Fruit fly (Drosophila melanogaster): Measurements from ENCODE around the gene CG46509.
"Not testable (repeated sequence)": the region's sequence is repeated elsewhere in the genome, so short reads cannot be mapped to it uniquely, and the experiment has no call there.

Gene CG46509

DNA sequence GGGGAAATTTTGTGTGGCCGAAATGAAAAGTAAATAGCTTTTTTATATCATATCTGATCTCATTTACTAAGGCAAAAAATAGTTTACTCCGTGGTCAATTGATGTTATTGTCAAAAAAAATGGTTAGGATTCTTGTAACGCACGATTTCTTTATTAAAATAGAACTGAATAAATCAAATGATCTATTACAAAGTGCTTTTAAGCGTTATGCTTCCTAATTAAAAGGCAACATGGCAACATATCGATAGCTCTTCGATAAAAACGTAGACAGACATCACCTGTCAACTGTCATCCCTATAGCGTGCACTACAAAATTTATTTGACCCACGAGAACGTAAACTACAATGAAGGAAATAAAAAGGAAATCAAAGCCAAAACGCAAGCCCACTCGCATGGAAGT is 39.6 kb downstream of the CG46509 start, which contains the start of gene CG46516:
Gene CG46516, plus strand, starts transcription at position 301 of the 400 bp plus-strand sequence.
- not testable (repeated sequence) for TF ChIP-seq insv, Myc, h (optimal IDR thresholded peaks at IDR 0.05)

DNA sequence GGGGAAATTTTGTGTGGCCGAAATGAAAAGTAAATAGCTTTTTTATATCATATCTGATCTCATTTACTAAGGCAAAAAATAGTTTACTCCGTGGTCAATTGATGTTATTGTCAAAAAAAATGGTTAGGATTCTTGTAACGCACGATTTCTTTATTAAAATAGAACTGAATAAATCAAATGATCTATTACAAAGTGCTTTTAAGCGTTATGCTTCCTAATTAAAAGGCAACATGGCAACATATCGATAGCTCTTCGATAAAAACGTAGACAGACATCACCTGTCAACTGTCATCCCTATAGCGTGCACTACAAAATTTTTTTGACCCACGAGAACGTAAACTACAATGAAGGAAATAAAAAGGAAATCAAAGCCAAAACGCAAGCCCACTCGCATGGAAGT is 44.6 kb downstream of the CG46509 start, which contains the start of gene CG46517:
Gene CG46517, plus strand, starts transcription at position 301 of the 400 bp plus-strand sequence.
- TF ChIP-seq ttk, Myc, h (optimal IDR thresholded peaks at IDR 0.05): not testable (repeated sequence)
